Worm (Caenorhabditis elegans) whole organism, L2 larva: Measurements from ENCODE around the gene srh-213.

ENCODE experiments used
- blmp-1 ChIP-seq: sonication (generic microtip); optimal IDR thresholded peaks from 2 replicates; lab custom pipeline; 2017; ENCODE audit warnings: missing genetic modification characterization, mild to moderate bottlenecking, missing compliant biosample characterization, antibody characterized with exemption, moderate library complexity; ENCODE audit not compliant: insufficient read depth
- ceh-82 ChIP-seq: fragments of 150-350 bp; optimal IDR thresholded peaks from 2 replicates; lab custom pipeline; 2014; ENCODE audit warnings: missing biosample characterization, missing genetic modification characterization
- lin-11 ChIP-seq: fragments of 150-350 bp; sonication (generic microtip); optimal IDR thresholded peaks from 2 replicates; lab custom pipeline; 2014; ENCODE audit warnings: missing biosample characterization, missing genetic modification characterization, inconsistent platforms, mixed read lengths
- mdl-1 ChIP-seq, 2 experiments: fragments of 150-350 bp in 1 of 2; sonication (generic microtip) in 1 of 2; optimal IDR thresholded peaks; 2 replicates each; lab custom pipeline; 2017; ENCODE audit warnings: missing biosample characterization in 2 of 2, missing genetic modification characterization in 2 of 2
- nhr-23 ChIP-seq: fragments of 150-350 bp; optimal IDR thresholded peaks from 2 replicates; lab custom pipeline; 2014; ENCODE audit warnings: missing biosample characterization, missing genetic modification reagents, missing genetic modification characterization
- snpc-4 ChIP-seq: fragments of 150-350 bp; optimal IDR thresholded peaks from 2 replicates; lab custom pipeline; 2014; ENCODE audit warnings: missing biosample characterization, missing genetic modification characterization
- unc-62 ChIP-seq: fragments of 150-350 bp; optimal IDR thresholded peaks from 2 replicates; lab custom pipeline; 2014; ENCODE audit warnings: missing biosample characterization, missing genetic modification reagents, missing genetic modification characterization
- ztf-4 ChIP-seq: fragments of 150-350 bp; optimal IDR thresholded peaks from 2 replicates; lab custom pipeline; 2014; ENCODE audit warnings: missing biosample characterization, missing genetic modification characterization

ce11 chrV:3579248-3579647, 15.6 kb downstream of the srh-213 start:
- TF ChIP-seq lin-11 (tag; lab: Kevin White, UChicago) (peak; percentile 14), snpc-4 (tag; lab: Kevin White, UChicago) (no peak), ztf-4 (no peak), unc-62 (GFP tag; lab: Kevin White, UChicago) (no peak), blmp-1 (tag; lab: Kevin White, UChicago) (no peak), mdl-1 (tag; optimal IDR thresholded peaks at IDR 0.05; lab: Kevin White, UChicago) (no peak), ceh-82 (tag; lab: Kevin White, UChicago) (no peak), nhr-23 (no peak)
